Fruit fly (Drosophila melanogaster) whole organism: ENCODE measurements around the gene retinin.

Experiments
- CG8478 ChIP-seq: fragments of >200 bp; optimal IDR thresholded peaks from 2 replicates; lab custom pipeline; 2018; ENCODE audit warnings: inconsistent platforms
- Dll ChIP-seq: fragments of >200 bp; optimal IDR thresholded peaks from 2 replicates; lab custom pipeline; 2017
- EcR ChIP-seq, 2 experiments: fragments of >200 bp; optimal IDR thresholded peaks; 2 replicates each; lab custom pipeline; 2017; ENCODE audit warnings: missing biosample characterization in 2 of 2, missing genetic modification characterization in 2 of 2, missing genetic modification reagents in 2 of 2
- psq ChIP-seq: fragments of >200 bp; optimal IDR thresholded peaks from 2 replicates; lab custom pipeline; 2017

- no peak for TF ChIP-seq CG8478
- TF ChIP-seq EcR (GFP tag; optimal IDR thresholded peaks at IDR 0.05; lab: Kevin White, UChicago) = no peak
- no peak for TF ChIP-seq Dll (lab: Kevin White, UChicago)
- no peak for TF ChIP-seq psq (lab: Kevin White, UChicago)
Observed at dm6 chr3L:16285346-16285911, 46.3 kb upstream of the retinin start, which contains the start of gene CG13047.
